Fruit fly (Drosophila melanogaster): ENCODE data around the gene clumsy.

- TF ChIP-seq Myc (optimal IDR thresholded peaks at IDR 0.05) (no peak), Abd-B (GFP tag; optimal IDR thresholded peaks at IDR 0.05) (no peak), tai (GFP tag; optimal IDR thresholded peaks at IDR 0.05) (no peak), h (GFP tag; optimal IDR thresholded peaks at IDR 0.05) (no peak), lola (GFP tag; optimal IDR thresholded peaks at IDR 0.05) (no peak), dl (GFP tag; optimal IDR thresholded peaks at IDR 0.05; ENCODE audit: insufficient read depth in 1 of 2, partially characterized antibody in 2 of 2) (no peak), br (GFP tag; optimal IDR thresholded peaks at IDR 0.05) (no peak), fru (GFP tag; optimal IDR thresholded peaks at IDR 0.05) (no peak)
These were observed 27.1 kb downstream of the clumsy start for dm6 chr2L:21233430-21233829.

Data from whole organism, wandering third instar larva.